Worm (Caenorhabditis elegans) whole organism, late embryonic: ENCODE data around the gene C34F6.7.

ENCODE experiments used
- ceh-31 ChIP-seq: sonication (generic microtip); optimal IDR thresholded peaks from 2 replicates; lab custom pipeline; 2016; ENCODE audit warnings: missing genetic modification characterization, missing compliant biosample characterization
- che-1 ChIP-seq: sonication (generic microtip); optimal IDR thresholded peaks from 2 replicates; lab custom pipeline; 2016; ENCODE audit warnings: mild to moderate bottlenecking, missing genetic modification characterization, missing compliant biosample characterization
- fkh-10 ChIP-seq: fragments of 150-350 bp; optimal IDR thresholded peaks from 2 replicates; lab custom pipeline; 2014; ENCODE audit warnings: missing biosample characterization, missing genetic modification reagents, missing genetic modification characterization
- nfya-1 ChIP-seq: sonication (generic microtip); optimal IDR thresholded peaks from 2 replicates; lab custom pipeline; 2017; ENCODE audit warnings: missing genetic modification characterization, mild to moderate bottlenecking, missing compliant biosample characterization, antibody characterized with exemption, moderate library complexity
- nhr-232 ChIP-seq: sonication (generic microtip); optimal IDR thresholded peaks from 2 replicates; lab custom pipeline; 2016; ENCODE audit warnings: missing genetic modification characterization, missing compliant biosample characterization
- pax-1 ChIP-seq: fragments of 150-350 bp; optimal IDR thresholded peaks from 2 replicates; lab custom pipeline; 2014; ENCODE audit warnings: missing biosample characterization, missing genetic modification characterization
- pha-2 ChIP-seq: sonication (generic microtip); optimal IDR thresholded peaks from 2 replicates; lab custom pipeline; 2017; ENCODE audit warnings: mild to moderate bottlenecking, missing genetic modification characterization, missing compliant biosample characterization
- ref-2 ChIP-seq: sonication (generic microtip); optimal IDR thresholded peaks from 2 replicates; lab custom pipeline; 2016; ENCODE audit warnings: missing genetic modification characterization, missing compliant biosample characterization
- rnt-1 ChIP-seq: sonication (generic microtip); optimal IDR thresholded peaks from 2 replicates; lab custom pipeline; 2016; ENCODE audit warnings: missing genetic modification characterization, missing compliant biosample characterization
- unc-55 ChIP-seq: sonication (generic microtip); optimal IDR thresholded peaks from 2 replicates; lab custom pipeline; 2017; ENCODE audit warnings: missing biosample characterization, missing genetic modification reagents, missing genetic modification characterization
- zip-5 ChIP-seq: sonication (generic microtip); optimal IDR thresholded peaks from 2 replicates; lab custom pipeline; 2016; ENCODE audit warnings: missing genetic modification characterization, missing compliant biosample characterization

ce11 chrX:11245056-11245455 lies 29.8 kb upstream of the C34F6.7 start:
- TF ChIP-seq ceh-31 (tag; lab: Kevin White, UChicago) (no peak), zip-5 (no peak), fkh-10 (GFP tag; lab: Kevin White, UChicago) (no peak), ref-2 (tag; lab: Kevin White, UChicago) (no peak), pha-2 (tag; lab: Kevin White, UChicago) (no peak), nfya-1 (tag; lab: Kevin White, UChicago) (no peak), che-1 (no peak), rnt-1 (no peak), unc-55 (GFP tag; lab: Kevin White, UChicago) (no peak), nhr-232 (no peak), pax-1 (tag; lab: Kevin White, UChicago) (no peak)
